Fruit fly (Drosophila melanogaster): Measurements from ENCODE around the gene CG9917.

CG9917 gene

DNA sequence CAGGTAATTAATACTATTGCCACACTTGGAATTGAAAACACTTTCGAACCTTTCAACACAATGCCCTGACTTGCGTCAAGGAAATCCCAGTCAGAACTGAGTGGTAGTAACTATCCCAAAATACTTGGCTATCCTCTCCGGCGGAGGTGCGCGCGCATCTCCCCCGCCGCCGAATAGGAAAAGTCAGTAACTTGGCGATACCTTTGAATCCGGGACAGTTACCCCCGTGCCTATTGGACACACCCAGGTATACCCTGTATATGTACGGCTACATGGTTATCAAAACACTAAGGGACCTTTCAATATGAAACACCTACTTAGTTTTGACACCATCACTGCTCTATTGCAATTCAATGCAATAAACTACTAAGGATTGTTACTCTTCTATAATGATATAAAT lies 7.6 kb upstream of the CG9917 start, which contains the start of gene CG9919:
CG9919 (minus strand) TSS at position 101 of the 400 bp plus-strand sequence.
- TF ChIP-seq Sin3A (optimal IDR thresholded peaks at IDR 0.05) (no peak), h (optimal IDR thresholded peaks at IDR 0.05) (no peak), ttk (optimal IDR thresholded peaks at IDR 0.05) (no peak), Myc (optimal IDR thresholded peaks at IDR 0.05) (no peak), psq (optimal IDR thresholded peaks at IDR 0.05) (no peak)

dm6 chrX:16325472-16325871 lies 2.4 kb upstream of the CG9917 start, which contains the start of gene CalpC:
Gene CalpC, plus strand, starts transcription at chrX:16325763.
- TF ChIP-seq Myc (optimal IDR thresholded peaks at IDR 0.05) = no peak
- no peak for TF ChIP-seq psq (optimal IDR thresholded peaks at IDR 0.05)
- TF ChIP-seq Sin3A (optimal IDR thresholded peaks at IDR 0.05) = no peak
- TF ChIP-seq insv (optimal IDR thresholded peaks at IDR 0.05) = no peak
- no peak for TF ChIP-seq ttk (optimal IDR thresholded peaks at IDR 0.05)
- TF ChIP-seq h (optimal IDR thresholded peaks at IDR 0.05) = no peak

DNA sequence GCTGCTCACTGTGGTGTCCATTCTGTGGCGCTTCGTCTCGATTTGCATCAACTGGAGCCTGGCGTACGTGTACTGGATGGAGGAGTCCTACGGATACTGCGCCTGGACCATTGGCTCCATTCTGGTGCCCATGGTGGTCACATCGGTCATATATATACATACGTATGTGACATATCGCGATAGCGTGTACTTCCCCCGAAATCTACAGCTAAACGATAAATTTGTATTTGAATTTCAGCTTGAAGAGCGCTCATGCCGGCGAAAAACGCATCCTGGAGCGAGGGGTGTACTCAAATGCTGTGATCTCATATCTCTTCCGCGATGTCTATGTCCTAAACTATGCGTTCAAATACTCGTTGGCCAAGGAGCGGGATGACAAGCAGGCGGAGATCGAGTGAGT lies 505 bp upstream of the CG9917 start:
- TF ChIP-seq Myc (optimal IDR thresholded peaks at IDR 0.05) (no peak), ttk (optimal IDR thresholded peaks at IDR 0.05) (no peak), psq (optimal IDR thresholded peaks at IDR 0.05) (no peak), insv (optimal IDR thresholded peaks at IDR 0.05) (no peak), h (optimal IDR thresholded peaks at IDR 0.05) (no peak), Sin3A (optimal IDR thresholded peaks at IDR 0.05) (no peak)

dm6 chrX:16321037-16321436 lies 2.0 kb downstream of the CG9917 start:
- TF ChIP-seq ttk (optimal IDR thresholded peaks at IDR 0.05) (no peak), Sin3A (optimal IDR thresholded peaks at IDR 0.05) (no peak), Myc (optimal IDR thresholded peaks at IDR 0.05) (no peak), insv (optimal IDR thresholded peaks at IDR 0.05) (no peak), psq (optimal IDR thresholded peaks at IDR 0.05) (no peak), h (optimal IDR thresholded peaks at IDR 0.05) (no peak)

dm6 chrX:16320197-16320921 lies 2.7 kb downstream of the CG9917 start, which contains the start of gene Cyp1:
Gene Cyp1, minus strand, starts transcription at chrX:16320370.
- no peak for TF ChIP-seq Myc (optimal IDR thresholded peaks at IDR 0.05)

DNA sequence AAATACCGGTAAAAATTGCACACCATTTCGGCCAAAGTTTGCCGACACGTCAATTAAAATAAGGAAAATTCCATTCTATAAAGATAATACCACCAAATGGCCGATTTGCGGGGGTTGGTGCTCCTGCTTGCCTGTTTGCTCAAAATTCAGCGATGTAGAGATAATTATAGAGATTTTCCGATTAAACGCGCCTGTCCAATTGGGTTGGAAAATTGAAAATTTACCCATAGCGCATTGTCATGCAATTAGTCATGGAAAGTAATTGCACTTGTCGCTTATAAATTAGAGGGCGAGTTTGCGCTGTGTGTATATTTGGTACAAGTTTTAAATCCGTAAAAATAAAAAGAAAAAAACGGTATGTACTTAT lies 3.5 kb downstream of the CG9917 start:
- TF ChIP-seq Myc (optimal IDR thresholded peaks at IDR 0.05) (no peak), h (optimal IDR thresholded peaks at IDR 0.05) (no peak), insv (optimal IDR thresholded peaks at IDR 0.05) (no peak), ttk (optimal IDR thresholded peaks at IDR 0.05) (no peak), psq (optimal IDR thresholded peaks at IDR 0.05) (no peak), Sin3A (optimal IDR thresholded peaks at IDR 0.05) (no peak)

dm6 chrX:16318858-16319557 lies 4.0 kb downstream of the CG9917 start:
- no peak for TF ChIP-seq Myc (optimal IDR thresholded peaks at IDR 0.05)
- TF ChIP-seq Sin3A (optimal IDR thresholded peaks at IDR 0.05) = no peak
- no peak for TF ChIP-seq psq (optimal IDR thresholded peaks at IDR 0.05)
- no peak for TF ChIP-seq insv (optimal IDR thresholded peaks at IDR 0.05)
- no peak for TF ChIP-seq ttk (optimal IDR thresholded peaks at IDR 0.05)
- no peak for TF ChIP-seq h (optimal IDR thresholded peaks at IDR 0.05)

DNA sequence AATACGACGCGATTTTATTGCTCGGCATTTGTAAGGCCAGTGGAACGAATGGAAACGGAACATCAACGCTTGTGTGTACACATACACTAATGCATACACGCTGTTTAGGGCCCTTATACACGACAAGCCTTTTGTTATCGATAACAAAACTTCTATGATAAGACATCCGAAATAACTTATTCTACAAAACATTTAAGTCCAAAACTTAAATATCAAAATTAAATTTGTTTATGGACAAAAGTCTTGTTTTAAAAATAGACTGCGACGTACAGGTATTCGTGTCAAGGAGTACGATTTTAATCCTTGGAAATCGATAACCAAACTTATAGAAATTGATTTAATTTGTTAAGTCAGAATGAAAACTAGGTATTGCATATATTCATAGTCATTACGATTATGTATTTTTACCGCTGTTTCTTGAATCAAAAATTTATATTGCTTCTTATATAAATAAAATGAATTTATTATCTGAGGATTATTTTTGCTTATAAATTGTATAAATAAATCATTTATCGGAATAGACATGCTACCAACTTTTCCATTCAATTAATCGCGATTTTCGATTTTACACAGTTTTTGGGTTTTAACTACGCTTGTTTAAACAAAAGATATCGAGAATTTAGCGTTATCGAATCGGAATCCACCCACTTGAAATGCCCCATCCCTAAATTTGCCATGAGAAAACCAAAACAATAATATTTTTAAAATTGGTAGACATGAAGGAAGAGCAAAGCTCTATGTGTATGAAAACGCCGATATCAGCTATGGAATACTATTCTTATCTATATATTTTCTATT lies 9.8 kb downstream of the CG9917 start, which contains the start of the genes CG9915 and SWIP:
CG9915 (minus strand) TSS at position 61 of the 798 bp plus-strand sequence.
SWIP (plus strand) TSS at position 632 of the 798 bp plus-strand sequence.
- TF ChIP-seq h (optimal IDR thresholded peaks at IDR 0.05) (no peak), Sin3A (optimal IDR thresholded peaks at IDR 0.05) (no peak), Myc (optimal IDR thresholded peaks at IDR 0.05) (no peak), psq (optimal IDR thresholded peaks at IDR 0.05) (no peak), insv (optimal IDR thresholded peaks at IDR 0.05) (no peak), ttk (optimal IDR thresholded peaks at IDR 0.05) (no peak)

- TF ChIP-seq ttk (optimal IDR thresholded peaks at IDR 0.05) (no peak), insv (optimal IDR thresholded peaks at IDR 0.05) (no peak), Myc (optimal IDR thresholded peaks at IDR 0.05) (no peak), psq (optimal IDR thresholded peaks at IDR 0.05) (no peak), h (optimal IDR thresholded peaks at IDR 0.05) (no peak), Sin3A (optimal IDR thresholded peaks at IDR 0.05) (no peak)
These were observed 13.3 kb downstream of the CG9917 start for dm6 chrX:16309764-16310163.

dm6 chrX:16308953-16309352 lies 14.1 kb downstream of the CG9917 start:
- no peak for TF ChIP-seq psq (optimal IDR thresholded peaks at IDR 0.05)
- TF ChIP-seq Sin3A (optimal IDR thresholded peaks at IDR 0.05) = no peak
- no peak for TF ChIP-seq insv (optimal IDR thresholded peaks at IDR 0.05)
- TF ChIP-seq ttk (optimal IDR thresholded peaks at IDR 0.05) = no peak
- no peak for TF ChIP-seq h (optimal IDR thresholded peaks at IDR 0.05)
- TF ChIP-seq Myc (optimal IDR thresholded peaks at IDR 0.05) = no peak

DNA sequence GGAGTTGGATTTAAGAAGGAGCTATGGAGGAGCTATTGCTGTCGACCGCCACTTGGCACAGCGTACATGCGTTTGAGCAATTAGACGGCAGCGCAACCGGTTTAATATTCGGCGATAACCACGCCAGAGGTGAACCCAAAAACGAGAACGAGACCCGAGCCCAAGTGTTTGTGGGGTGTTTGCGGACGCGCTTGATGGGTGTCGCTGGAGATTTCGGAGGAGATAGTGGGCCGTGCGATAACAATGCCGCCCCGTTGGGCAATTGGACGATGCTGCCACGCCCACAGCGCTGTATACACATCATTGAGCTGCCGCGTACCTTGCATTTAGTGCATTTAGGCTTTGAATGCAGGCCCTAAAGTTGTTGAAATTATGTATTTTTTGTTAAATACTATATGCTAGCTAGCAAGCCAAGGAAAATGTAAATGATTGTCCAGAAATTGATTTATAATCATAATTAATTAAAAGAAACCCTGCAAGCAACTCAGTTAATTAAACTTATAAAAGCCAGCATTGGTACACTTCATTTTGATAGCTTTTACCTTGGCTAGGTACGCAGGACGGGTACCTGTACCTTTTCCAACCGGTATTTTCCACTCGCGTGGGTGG lies 14.6 kb downstream of the CG9917 start, which contains the start of gene Had1:
Had1 (minus strand) TSS at position 358 of the 609 bp plus-strand sequence.
- TF ChIP-seq psq (optimal IDR thresholded peaks at IDR 0.05) = no peak
- TF ChIP-seq insv (optimal IDR thresholded peaks at IDR 0.05) = no peak
- TF ChIP-seq Myc (optimal IDR thresholded peaks at IDR 0.05) = no peak
- TF ChIP-seq h (optimal IDR thresholded peaks at IDR 0.05) = no peak
- no peak for TF ChIP-seq ttk (optimal IDR thresholded peaks at IDR 0.05)
- TF ChIP-seq Sin3A (optimal IDR thresholded peaks at IDR 0.05) = no peak
